Worm (Caenorhabditis elegans) whole organism, late embryonic: ENCODE data around the gene R09D1.13.

Experiments
- elt-4 ChIP-seq: sonication (generic microtip); optimal IDR thresholded peaks from 2 replicates; lab custom pipeline; 2016; ENCODE audit warnings: missing genetic modification characterization, missing compliant biosample characterization
- pag-3 ChIP-seq: sonication (generic microtip); optimal IDR thresholded peaks from 2 replicates; lab custom pipeline; 2016; ENCODE audit warnings: missing compliant biosample characterization, missing genetic modification characterization, borderline replicate concordance
- pros-1 ChIP-seq: fragments of 150-350 bp; optimal IDR thresholded peaks from 2 replicates; lab custom pipeline; 2014; ENCODE audit warnings: missing biosample characterization, missing genetic modification reagents, missing genetic modification characterization

DNA sequence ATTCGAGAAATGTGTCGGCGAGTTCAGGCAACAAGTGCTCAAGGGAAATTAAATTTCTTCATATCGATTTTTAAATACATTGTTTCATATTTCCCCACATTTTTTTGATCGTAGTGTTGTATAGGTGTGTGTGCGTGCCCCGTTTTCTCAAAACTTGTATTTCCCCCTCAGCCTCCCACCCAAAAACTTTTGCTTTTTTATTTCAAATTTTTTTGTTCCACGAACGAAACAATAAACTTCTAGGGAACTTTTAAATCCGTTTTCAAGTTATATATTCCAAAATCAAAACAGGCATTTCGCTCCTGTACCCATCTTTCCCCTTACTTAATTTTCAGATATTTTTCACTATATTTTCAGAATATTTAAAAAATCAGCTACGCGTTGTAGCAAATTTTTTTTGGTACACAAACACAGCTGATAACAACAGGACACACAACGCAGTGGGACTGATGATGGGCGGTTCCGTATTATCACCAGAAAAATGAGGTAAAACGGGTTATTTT lies 27.2 kb downstream of the R09D1.13 start, which contains the start of the genes M176.4 and M176.16:
- TF ChIP-seq pag-3 (no peak), elt-4 (tag; lab: Kevin White, UChicago) (no peak), pros-1 (tag; lab: Kevin White, UChicago) (no peak)
